Worm (Caenorhabditis elegans) whole organism, L3 larva: ENCODE results near the gene C09B7.2.

Source experiments
- aly-2 ChIP-seq: fragments of 150-350 bp; optimal IDR thresholded peaks from 2 replicates; lab custom pipeline; 2014; ENCODE audit warnings: missing biosample characterization, missing genetic modification characterization
- ceh-82 ChIP-seq: fragments of 150-350 bp; optimal IDR thresholded peaks from 2 replicates; lab custom pipeline; 2014; ENCODE audit warnings: missing biosample characterization, missing genetic modification characterization
- elt-1 ChIP-seq: fragments of 150-350 bp; optimal IDR thresholded peaks from 2 replicates; lab custom pipeline; 2014; ENCODE audit warnings: missing biosample characterization, missing genetic modification characterization
- elt-3 ChIP-seq, 3 experiments: fragments of 150-350 bp in 1 of 3; sonication (generic microtip) in 2 of 3; optimal IDR thresholded peaks; 2 replicates in 2 of 3; 4 replicates in 1 of 3; lab custom pipeline; 2014 to 2017; ENCODE audit warnings: missing biosample characterization in 3 of 3, missing genetic modification characterization in 3 of 3
- nhr-11 ChIP-seq: fragments of 150-350 bp; optimal IDR thresholded peaks from 2 replicates; lab custom pipeline; 2014; ENCODE audit warnings: missing biosample characterization, missing genetic modification characterization
- nhr-237 ChIP-seq: fragments of 150-350 bp; optimal IDR thresholded peaks from 2 replicates; lab custom pipeline; 2014; ENCODE audit warnings: missing biosample characterization, missing genetic modification characterization
- pqm-1 ChIP-seq: fragments of 150-350 bp; optimal IDR thresholded peaks from 2 replicates; lab custom pipeline; 2017; ENCODE audit warnings: missing biosample characterization, missing genetic modification characterization, inconsistent platforms
- skn-1 ChIP-seq: fragments of 150-350 bp; optimal IDR thresholded peaks from 2 replicates; lab custom pipeline; 2014; ENCODE audit warnings: missing biosample characterization, missing genetic modification characterization
- unc-62 ChIP-seq: fragments of 150-350 bp; sonication (generic microtip); optimal IDR thresholded peaks from 4 replicates; lab custom pipeline; 2014; ENCODE audit warnings: missing biosample characterization, missing genetic modification reagents, missing genetic modification characterization

ce11 chrX:2696563-2696962, 28.6 kb downstream of the C09B7.2 start:
- TF ChIP-seq nhr-11 (tag; lab: Kevin White, UChicago) (no peak), pqm-1 (tag; lab: Kevin White, UChicago) (no peak), nhr-237 (no peak), ceh-82 (no peak), unc-62 (no peak), elt-1 (tag; lab: Kevin White, UChicago) (no peak), aly-2 (tag; lab: Kevin White, UChicago) (no peak), skn-1 (tag; lab: Kevin White, UChicago) (no peak), elt-3 (tag; optimal IDR thresholded peaks at IDR 0.05; lab: Kevin White, UChicago) (no peak)
